Fruit fly (Drosophila melanogaster) whole organism, pupa: ENCODE measurements around the gene CG15253.

Source experiments
- CG12605 ChIP-seq: fragments of 200-800 bp; sonication (Bioruptor generic); IDR thresholded peaks from 2 replicates; pipeline ENCODE4 v1.3.6; 2022; ENCODE audit warnings: missing biosample characterization, missing genetic modification characterization
- CG13204 ChIP-seq: fragments of 200-800 bp; sonication (Bioruptor generic); optimal IDR thresholded peaks from 2 replicates; lab custom pipeline; 2018; ENCODE audit warnings: missing biosample characterization, mild to moderate bottlenecking, missing genetic modification characterization, moderate library complexity
- CG14655 ChIP-seq: fragments of 200-800 bp; sonication (Bioruptor generic); optimal IDR thresholded peaks from 3 replicates; lab custom pipeline; 2017; ENCODE audit warnings: mild to moderate bottlenecking, missing biosample characterization, missing genetic modification reagents, missing genetic modification characterization
- CG15710 ChIP-seq: fragments of 200-800 bp; sonication (Bioruptor generic); optimal IDR thresholded peaks from 2 replicates; lab custom pipeline; 2018; ENCODE audit warnings: missing biosample characterization, mild to moderate bottlenecking, missing genetic modification characterization, moderate library complexity
- CG17806 ChIP-seq: fragments of 200-800 bp; sonication (Bioruptor generic); optimal IDR thresholded peaks from 2 replicates; lab custom pipeline; 2018; ENCODE audit warnings: missing biosample characterization, mild to moderate bottlenecking, missing genetic modification characterization, moderate library complexity
- CG34367 ChIP-seq: fragments of 200-800 bp; sonication (Bioruptor generic); optimal IDR thresholded peaks from 2 replicates; lab custom pipeline; 2018; ENCODE audit warnings: missing biosample characterization, mild to moderate bottlenecking, missing genetic modification characterization
- CG8301 ChIP-seq: fragments of 200-800 bp; sonication (Bioruptor generic); optimal IDR thresholded peaks from 2 replicates; lab custom pipeline; 2018; ENCODE audit warnings: missing biosample characterization, mild to moderate bottlenecking, missing genetic modification characterization
- CG9948 ChIP-seq: fragments of 200-800 bp; sonication (Bioruptor generic); optimal IDR thresholded peaks from 2 replicates; lab custom pipeline; 2018; ENCODE audit warnings: missing biosample characterization, mild to moderate bottlenecking, missing genetic modification characterization, moderate library complexity
- D1 ChIP-seq: fragments of 200-800 bp; sonication (Bioruptor generic); optimal IDR thresholded peaks from 2 replicates; lab custom pipeline; 2018; ENCODE audit warnings: missing biosample characterization, mild to moderate bottlenecking, missing genetic modification characterization, moderate library complexity
- EcR ChIP-seq: fragments of 200-800 bp; sonication (Bioruptor generic); optimal IDR thresholded peaks from 3 replicates; lab custom pipeline; 2019; ENCODE audit warnings: missing biosample characterization, missing genetic modification characterization, mild to moderate bottlenecking, moderate library complexity, missing genetic modification reagents
- Ets98B ChIP-seq: fragments of 200-800 bp; sonication (Bioruptor generic); IDR thresholded peaks from 2 replicates; pipeline ENCODE4 v1.3.6; 2022; ENCODE audit warnings: missing biosample characterization, missing genetic modification characterization
- Pif1A ChIP-seq: fragments of 200-800 bp; sonication (Bioruptor generic); optimal IDR thresholded peaks from 3 replicates; lab custom pipeline; 2016; ENCODE audit warnings: missing biosample characterization, missing genetic modification characterization
- Snoo ChIP-seq: fragments of 200-800 bp; sonication (Bioruptor generic); optimal IDR thresholded peaks from 3 replicates; lab custom pipeline; 2017; ENCODE audit warnings: missing biosample characterization, mild to moderate bottlenecking, missing genetic modification characterization, inconsistent platforms
- gl ChIP-seq: fragments of 200-800 bp; sonication (Bioruptor generic); optimal IDR thresholded peaks from 2 replicates; lab custom pipeline; 2018; ENCODE audit warnings: missing biosample characterization, mild to moderate bottlenecking, missing genetic modification characterization

dm6 chr2L:15616251-15616650, at the start of gene CG15253:
- TF ChIP-seq EcR (no peak), CG8301 (tag; lab: Kevin White, UChicago) (no peak), CG17806 (tag; lab: Kevin White, UChicago) (no peak), CG14655 (GFP tag; lab: Kevin White, UChicago) (no peak), D1 (tag; lab: Kevin White, UChicago) (no peak), CG34367 (tag; lab: Kevin White, UChicago) (no peak), CG12605 (no peak), CG13204 (GFP tag; lab: Kevin White, UChicago) (no peak), gl (tag; lab: Kevin White, UChicago) (no peak), Ets98B (GFP tag; lab: Robert Waterston, UW) (no peak), CG9948 (tag; lab: Kevin White, UChicago) (no peak), CG15710 (tag; lab: Kevin White, UChicago) (no peak), Pif1A (GFP tag; lab: Kevin White, UChicago) (no peak), Snoo (tag; lab: Kevin White, UChicago) (no peak)
